Worm (Caenorhabditis elegans): ENCODE data around the gene srw-60.

The srw-60 gene

ce11 chrII:2948614-2949013, 9.8 kb upstream of the srw-60 start:
- TF ChIP-seq sox-4 (tag; optimal IDR thresholded peaks at IDR 0.05) (no peak), zag-1 (tag; optimal IDR thresholded peaks at IDR 0.05) (no peak), aly-2 (tag; optimal IDR thresholded peaks at IDR 0.05) (no peak), irx-1 (tag; optimal IDR thresholded peaks at IDR 0.05) (no peak), nhr-20 (tag; optimal IDR thresholded peaks at IDR 0.05) (no peak), lsy-2 (tag; optimal IDR thresholded peaks at IDR 0.05) (no peak), dsc-1 (tag; optimal IDR thresholded peaks at IDR 0.05) (no peak), mef-2 (tag; optimal IDR thresholded peaks at IDR 0.05) (no peak), nhr-85 (tag) (no peak), nhr-12 (tag; optimal IDR thresholded peaks at IDR 0.05) (no peak), nhr-237 (tag; optimal IDR thresholded peaks at IDR 0.05) (no peak)

ce11 chrII:2952629-2953028, 5.8 kb upstream of the srw-60 start, which contains the start of gene irld-51:
TSS of gene irld-51 (minus strand) at chrII:2952729.
- TF ChIP-seq nhr-20 (tag; optimal IDR thresholded peaks at IDR 0.05) (no peak), lsy-2 (tag; optimal IDR thresholded peaks at IDR 0.05) (no peak), skn-1 (tag; optimal IDR thresholded peaks at IDR 0.05) (no peak), ceh-8 (GFP tag; optimal IDR thresholded peaks at IDR 0.05) (no peak), zag-1 (tag; optimal IDR thresholded peaks at IDR 0.05) (no peak), swsn-7 (tag; optimal IDR thresholded peaks at IDR 0.05) (no peak), grh-1 (GFP tag; IDR thresholded peaks at IDR 0.05) (no peak), ztf-4 (tag; optimal IDR thresholded peaks at IDR 0.05) (no peak), nhr-90 (tag; optimal IDR thresholded peaks at IDR 0.05; ENCODE audit: poor library complexity) (no peak), lin-13 (GFP tag; optimal IDR thresholded peaks at IDR 0.05) (no peak), mep-1 (tag; optimal IDR thresholded peaks at IDR 0.05) (no peak), nhr-71 (tag; optimal IDR thresholded peaks at IDR 0.05) (no peak), pag-3 (tag; optimal IDR thresholded peaks at IDR 0.05; ENCODE audit: borderline replicate concordance, insufficient read depth) (no peak), egl-13 (tag; optimal IDR thresholded peaks at IDR 0.05) (no peak), nhr-28 (tag; optimal IDR thresholded peaks at IDR 0.05) (no peak), sox-4 (tag; optimal IDR thresholded peaks at IDR 0.05) (no peak), nhr-84 (tag; optimal IDR thresholded peaks at IDR 0.05) (no peak), lin-39 (tag; optimal IDR thresholded peaks at IDR 0.05) (no peak), pqm-1 (tag; optimal IDR thresholded peaks at IDR 0.05) (no peak), fkh-4 (tag; optimal IDR thresholded peaks at IDR 0.05; ENCODE audit: borderline replicate concordance) (no peak)

ce11 chrII:2955656-2956115, 2.7 kb upstream of the srw-60 start, which contains the start of gene irld-48:
TSS of gene irld-48 (plus strand) at chrII:2956065.
- no peak for TF ChIP-seq nhr-85 (tag)
- TF ChIP-seq fos-1 (tag; optimal IDR thresholded peaks at IDR 0.05), result no peak
- TF ChIP-seq ztf-11 (tag; optimal IDR thresholded peaks at IDR 0.05), result no peak
- TF ChIP-seq nhr-90 (tag; optimal IDR thresholded peaks at IDR 0.05; ENCODE audit: poor library complexity), result no peak

- TF ChIP-seq skn-1 (tag; optimal IDR thresholded peaks at IDR 0.05) (no peak), C34B4.2 (tag; optimal IDR thresholded peaks at IDR 0.05) (no peak), pax-3 (tag; optimal IDR thresholded peaks at IDR 0.05) (no peak), ama-1 (optimal IDR thresholded peaks at IDR 0.05) (no peak), ceh-90 (tag; optimal IDR thresholded peaks at IDR 0.05) (no peak), nhr-11 (tag; optimal IDR thresholded peaks at IDR 0.05) (no peak), mdl-1 (tag; optimal IDR thresholded peaks at IDR 0.05) (peak; percentile 51 to 63), snu-23 (GFP tag; optimal IDR thresholded peaks at IDR 0.05) (no peak), tlp-1 (tag; optimal IDR thresholded peaks at IDR 0.05) (no peak), rnt-1 (tag; optimal IDR thresholded peaks at IDR 0.05) (no peak), ceh-8 (GFP tag; optimal IDR thresholded peaks at IDR 0.05) (peak; percentile 36), zip-4 (GFP tag; optimal IDR thresholded peaks at IDR 0.05) (no peak), sptf-1 (tag; optimal IDR thresholded peaks at IDR 0.05) (no peak), nhr-71 (tag; optimal IDR thresholded peaks at IDR 0.05) (no peak), ets-5 (GFP tag; IDR thresholded peaks at IDR 0.05) (no peak), pqm-1 (tag; optimal IDR thresholded peaks at IDR 0.05) (no peak), lin-13 (GFP tag; optimal IDR thresholded peaks at IDR 0.05) (no peak), mef-2 (tag; optimal IDR thresholded peaks at IDR 0.05) (no peak), lir-3 (tag; optimal IDR thresholded peaks at IDR 0.05; ENCODE audit: poor library complexity) (no peak), C16A3.4 (tag; optimal IDR thresholded peaks at IDR 0.05) (no peak), swsn-7 (tag; optimal IDR thresholded peaks at IDR 0.05) (peak; percentile 53), unc-130 (tag; optimal IDR thresholded peaks at IDR 0.05) (no peak), nhr-237 (tag; optimal IDR thresholded peaks at IDR 0.05) (no peak), efl-1 (optimal IDR thresholded peaks at IDR 0.05) (peak; percentile 32 to 38), efl-1 (GFP tag; optimal IDR thresholded peaks at IDR 0.05 in 1 of 2) (no peak), lin-14 (GFP tag; optimal IDR thresholded peaks at IDR 0.05) (peak; percentile 93), nhr-20 (tag; optimal IDR thresholded peaks at IDR 0.05) (peak; percentile 71)
Observed at ce11 chrII:2962531-2963164, 4.2 kb downstream of the srw-60 start.
